Worm (Caenorhabditis elegans): ENCODE results near the gene C26B2.2.
A peak's percentile ranks its signal among the peaks of the same experiment; 100 is the strongest.

C26B2.2 gene

DNA sequence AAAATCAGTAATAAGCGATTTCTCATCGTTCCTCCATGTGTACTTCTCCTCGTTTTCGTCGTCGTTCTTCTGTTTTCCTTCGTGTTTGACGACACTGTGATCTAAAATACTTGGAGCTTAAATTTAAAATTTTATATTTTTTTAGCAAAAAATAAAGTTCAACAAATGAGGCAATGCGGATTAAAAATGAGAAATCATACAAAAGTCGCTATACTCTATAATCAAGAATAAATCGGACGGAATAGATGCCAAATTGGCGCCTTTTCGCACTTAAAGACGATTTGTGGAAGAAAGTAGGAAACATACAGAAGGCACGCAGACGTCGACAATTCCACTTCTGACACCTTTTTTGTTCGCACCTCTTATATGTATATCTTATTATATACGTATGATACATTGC is 17.9 kb downstream of the C26B2.2 start, which contains the start of gene rig-4:
TSS of gene rig-4 (minus strand) at position 101 of the 400 bp plus-strand sequence.
- TF ChIP-seq unc-62 (GFP tag; optimal IDR thresholded peaks at IDR 0.05) = no peak
- no peak for TF ChIP-seq egl-5 (tag; optimal IDR thresholded peaks at IDR 0.05)
- no peak for TF ChIP-seq elt-3 (tag; optimal IDR thresholded peaks at IDR 0.05)
- no peak for TF ChIP-seq zag-1 (tag; optimal IDR thresholded peaks at IDR 0.05)

DNA sequence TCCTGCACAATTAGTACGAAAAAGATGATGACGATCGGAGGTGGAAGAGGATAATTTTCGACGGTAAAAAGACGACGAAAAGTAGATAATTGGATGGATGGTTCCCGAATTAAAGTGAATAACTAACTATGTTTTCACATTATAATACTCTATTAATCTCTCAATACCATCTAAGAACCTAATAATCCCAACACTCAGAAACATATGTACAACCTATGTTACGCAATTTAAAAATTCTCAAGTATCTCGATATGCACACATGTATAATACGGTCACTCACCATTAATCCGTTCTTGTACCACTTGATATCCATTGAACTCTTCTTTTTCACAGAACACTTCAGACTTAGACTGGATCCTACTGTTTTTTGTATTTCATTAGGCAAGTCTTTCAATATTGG is 21.2 kb downstream of the C26B2.2 start:
- TF ChIP-seq skn-1 (tag; optimal IDR thresholded peaks at IDR 0.05) (no peak), unc-39 (tag; optimal IDR thresholded peaks at IDR 0.05) (no peak), lsy-12 (tag; optimal IDR thresholded peaks at IDR 0.05) (no peak), nhr-67 (tag; optimal IDR thresholded peaks at IDR 0.05) (no peak), ceh-82 (tag; optimal IDR thresholded peaks at IDR 0.05) (no peak), ztf-4 (tag; optimal IDR thresholded peaks at IDR 0.05) (no peak), jun-1 (tag; optimal IDR thresholded peaks at IDR 0.05) (no peak), lin-39 (tag; optimal IDR thresholded peaks at IDR 0.05) (no peak), ceh-9 (tag; optimal IDR thresholded peaks at IDR 0.05) (no peak), tbx-2 (tag; optimal IDR thresholded peaks at IDR 0.05) (no peak), hmg-11 (tag; optimal IDR thresholded peaks at IDR 0.05) (no peak), zag-1 (tag; optimal IDR thresholded peaks at IDR 0.05) (no peak), unc-62 (GFP tag; optimal IDR thresholded peaks at IDR 0.05) (no peak), nhr-76 (tag; optimal IDR thresholded peaks at IDR 0.05) (no peak), nhr-28 (tag; optimal IDR thresholded peaks at IDR 0.05) (no peak)

- TF ChIP-seq nhr-77 (tag; optimal IDR thresholded peaks at IDR 0.05) (no peak), nhr-12 (tag; optimal IDR thresholded peaks at IDR 0.05) (no peak), ZK546.5 (tag; optimal IDR thresholded peaks at IDR 0.05) (no peak), fkh-10 (GFP tag; optimal IDR thresholded peaks at IDR 0.05) (no peak), unc-39 (tag; optimal IDR thresholded peaks at IDR 0.05) (no peak), pha-4 (tag; optimal IDR thresholded peaks at IDR 0.05) (no peak), lsy-12 (tag; optimal IDR thresholded peaks at IDR 0.05) (no peak)
These were observed 27.2 kb downstream of the C26B2.2 start for ce11 chrIV:7994715-7995114.

DNA sequence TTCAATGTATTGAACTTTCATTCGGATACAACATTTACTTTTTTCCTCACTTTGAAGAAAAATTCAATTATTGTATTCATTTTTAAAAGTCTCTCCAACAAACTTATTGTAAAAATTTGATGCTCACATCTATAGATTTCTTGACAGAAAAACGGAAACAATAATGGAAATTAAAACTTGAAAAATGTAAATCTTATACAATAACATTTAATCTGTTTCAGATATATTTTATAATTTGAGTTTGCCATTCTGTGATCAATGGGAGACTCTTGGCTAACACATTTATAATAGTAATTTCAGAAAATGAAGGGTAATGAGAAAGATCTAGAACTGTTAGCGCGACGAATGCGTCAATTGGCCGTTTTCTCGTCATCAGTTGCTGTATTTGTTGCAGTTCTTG is 33.5 kb downstream of the C26B2.2 start, which contains the start of gene col-115:
TSS of gene col-115 (plus strand) at position 301 of the 400 bp plus-strand sequence.
- TF ChIP-seq ZK546.5 (tag; optimal IDR thresholded peaks at IDR 0.05) (no peak), nhr-77 (tag; optimal IDR thresholded peaks at IDR 0.05) (no peak), fos-1 (tag; optimal IDR thresholded peaks at IDR 0.05) (no peak), nhr-11 (tag; optimal IDR thresholded peaks at IDR 0.05) (no peak), mml-1 (tag; optimal IDR thresholded peaks at IDR 0.05) (no peak), fkh-2 (tag; optimal IDR thresholded peaks at IDR 0.05) (no peak), nhr-237 (tag; optimal IDR thresholded peaks at IDR 0.05) (no peak), ceh-28 (tag; optimal IDR thresholded peaks at IDR 0.05) (no peak), nhr-12 (tag; optimal IDR thresholded peaks at IDR 0.05) (no peak), unc-62 (GFP tag; optimal IDR thresholded peaks at IDR 0.05) (no peak), ceh-9 (tag; optimal IDR thresholded peaks at IDR 0.05) (no peak), ztf-11 (tag; optimal IDR thresholded peaks at IDR 0.05) (no peak), zag-1 (tag; optimal IDR thresholded peaks at IDR 0.05) (no peak), ceh-82 (tag; optimal IDR thresholded peaks at IDR 0.05) (no peak), egl-5 (tag; optimal IDR thresholded peaks at IDR 0.05) (no peak), nhr-23 (tag; optimal IDR thresholded peaks at IDR 0.05) (no peak), daf-12 (tag; optimal IDR thresholded peaks at IDR 0.05) (no peak), hmg-11 (tag; optimal IDR thresholded peaks at IDR 0.05) (no peak)

- no peak for TF ChIP-seq jun-1 (tag; optimal IDR thresholded peaks at IDR 0.05)
- no peak for TF ChIP-seq R02D3.7 (tag; optimal IDR thresholded peaks at IDR 0.05)
- no peak for TF ChIP-seq nhr-25 (tag; optimal IDR thresholded peaks at IDR 0.05)
- TF ChIP-seq pha-4 (tag; optimal IDR thresholded peaks at IDR 0.05) = no peak
- TF ChIP-seq unc-39 (tag; optimal IDR thresholded peaks at IDR 0.05) = no peak
- TF ChIP-seq nhr-23 (tag; optimal IDR thresholded peaks at IDR 0.05) = no peak
- no peak for TF ChIP-seq lin-39 (tag; optimal IDR thresholded peaks at IDR 0.05)
- TF ChIP-seq zag-1 (tag; optimal IDR thresholded peaks at IDR 0.05) = no peak
- TF ChIP-seq ceh-28 (tag; optimal IDR thresholded peaks at IDR 0.05) = no peak
These were observed 34.8 kb downstream of the C26B2.2 start, which contains the start of gene mec-17 for ce11 chrIV:7987083-7987482. TSS of gene mec-17 (minus strand) at chrIV:7987183.

DNA sequence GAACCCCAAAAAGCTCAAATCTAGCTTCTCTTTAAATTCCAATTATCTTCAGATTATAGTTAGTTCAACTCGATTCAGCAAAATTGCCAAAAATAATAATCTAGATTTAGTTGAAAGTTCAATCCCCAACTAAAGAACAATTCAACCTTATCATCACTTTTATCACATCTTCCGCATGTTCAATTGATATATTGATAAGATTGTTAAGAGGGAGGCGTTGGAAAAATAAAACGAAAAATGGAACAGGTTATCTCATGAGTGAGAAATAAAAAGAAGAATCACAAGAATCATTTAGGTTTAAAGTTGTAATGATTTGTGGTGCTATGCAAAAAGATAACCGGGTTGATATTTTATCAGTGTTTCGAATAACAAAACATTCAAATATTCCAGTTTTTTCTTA is 36.2 kb downstream of the C26B2.2 start:
- TF ChIP-seq tbx-2 (tag; optimal IDR thresholded peaks at IDR 0.05) = no peak
- TF ChIP-seq unc-39 (tag; optimal IDR thresholded peaks at IDR 0.05) = no peak
- no peak for TF ChIP-seq lin-39 (tag; optimal IDR thresholded peaks at IDR 0.05)
- no peak for TF ChIP-seq nhr-76 (tag; optimal IDR thresholded peaks at IDR 0.05)
- TF ChIP-seq elt-2 (tag; optimal IDR thresholded peaks at IDR 0.05) = peak; percentile 40
- TF ChIP-seq zag-1 (tag; optimal IDR thresholded peaks at IDR 0.05) = no peak
- no peak for TF ChIP-seq daf-12 (tag; optimal IDR thresholded peaks at IDR 0.05)
- TF ChIP-seq elt-3 (tag; optimal IDR thresholded peaks at IDR 0.05) = peak; percentile 79 to 98 (median 92)
- TF ChIP-seq ama-1 (optimal IDR thresholded peaks at IDR 0.05) = no peak
- TF ChIP-seq eor-1 (tag; optimal IDR thresholded peaks at IDR 0.05) = no peak
- no peak for TF ChIP-seq ceh-28 (tag; optimal IDR thresholded peaks at IDR 0.05)
- TF ChIP-seq nhr-25 (tag; optimal IDR thresholded peaks at IDR 0.05) = peak; percentile 23
- no peak for TF ChIP-seq aly-2 (tag; optimal IDR thresholded peaks at IDR 0.05)
- TF ChIP-seq egl-5 (tag; optimal IDR thresholded peaks at IDR 0.05) = no peak
- TF ChIP-seq fkh-2 (tag; optimal IDR thresholded peaks at IDR 0.05) = no peak
- TF ChIP-seq nhr-23 (tag; optimal IDR thresholded peaks at IDR 0.05) = peak; percentile 64
- TF ChIP-seq nhr-77 (tag; optimal IDR thresholded peaks at IDR 0.05) = no peak
- TF ChIP-seq sea-2 (GFP tag; optimal IDR thresholded peaks at IDR 0.05) = no peak
